Worm (Caenorhabditis elegans) whole organism, dauer: Measurements from ENCODE around the gene dcs-1.

Experiments
- unc-62 ChIP-seq: sonication (generic microtip); optimal IDR thresholded peaks from 2 replicates; lab custom pipeline; 2017; ENCODE audit warnings: missing biosample characterization, missing genetic modification reagents, missing genetic modification characterization

The dcs-1 gene

ce11 chrV:20094908-20095307, 4.4 kb upstream of the dcs-1 start, which contains the start of gene nlp-69:
TSS of gene nlp-69 (minus strand) at chrV:20095008.
- TF ChIP-seq unc-62 (GFP tag; lab: Kevin White, UChicago), result no peak

ce11 chrV:20093940-20094339, 3.4 kb upstream of the dcs-1 start:
- no peak for TF ChIP-seq unc-62 (GFP tag; lab: Kevin White, UChicago)

- no peak for TF ChIP-seq unc-62 (GFP tag; lab: Kevin White, UChicago)
Observed at ce11 chrV:20087635-20088034, 2.9 kb downstream of the dcs-1 start, which contains the start of gene fre-1. TSS of gene fre-1 (minus strand) at chrV:20087735.

ce11 chrV:20074345-20074744, 16.2 kb downstream of the dcs-1 start:
- TF ChIP-seq unc-62 (GFP tag; lab: Kevin White, UChicago), result no peak

ce11 chrV:20068389-20068788, 22.2 kb downstream of the dcs-1 start:
- TF ChIP-seq unc-62 (GFP tag; lab: Kevin White, UChicago), result no peak

- no peak for TF ChIP-seq unc-62 (GFP tag; lab: Kevin White, UChicago)
Observed at ce11 chrV:20067075-20067474, 23.5 kb downstream of the dcs-1 start.

ce11 chrV:20065096-20065495, 25.4 kb downstream of the dcs-1 start:
- TF ChIP-seq unc-62 (GFP tag; lab: Kevin White, UChicago), result no peak

ce11 chrV:20064076-20064475, 26.5 kb downstream of the dcs-1 start, which contains the start of gene ttx-1:
TSS of gene ttx-1 (minus strand) at chrV:20064176.
- TF ChIP-seq unc-62 (GFP tag; lab: Kevin White, UChicago), result no peak

- no peak for TF ChIP-seq unc-62 (GFP tag; lab: Kevin White, UChicago)
Observed at ce11 chrV:20061498-20061897, 29.0 kb downstream of the dcs-1 start.

- TF ChIP-seq unc-62 (GFP tag; lab: Kevin White, UChicago), result no peak
Observed at ce11 chrV:20059370-20059769, 31.2 kb downstream of the dcs-1 start.

ce11 chrV:20049065-20049464, 41.5 kb downstream of the dcs-1 start, which contains the start of gene srh-233:
TSS of gene srh-233 (plus strand) at chrV:20049365.
- no peak for TF ChIP-seq unc-62 (GFP tag; lab: Kevin White, UChicago)

- no peak for TF ChIP-seq unc-62 (GFP tag; lab: Kevin White, UChicago)
Observed at ce11 chrV:20047310-20047709, 43.2 kb downstream of the dcs-1 start, which contains the start of gene spe-19. TSS of gene spe-19 (minus strand) at chrV:20047410.
